Worm (Caenorhabditis elegans): ENCODE results near the gene pros-1.
A peak's percentile ranks its signal among the peaks of the same experiment; 100 is the strongest.

Gene pros-1

DNA sequence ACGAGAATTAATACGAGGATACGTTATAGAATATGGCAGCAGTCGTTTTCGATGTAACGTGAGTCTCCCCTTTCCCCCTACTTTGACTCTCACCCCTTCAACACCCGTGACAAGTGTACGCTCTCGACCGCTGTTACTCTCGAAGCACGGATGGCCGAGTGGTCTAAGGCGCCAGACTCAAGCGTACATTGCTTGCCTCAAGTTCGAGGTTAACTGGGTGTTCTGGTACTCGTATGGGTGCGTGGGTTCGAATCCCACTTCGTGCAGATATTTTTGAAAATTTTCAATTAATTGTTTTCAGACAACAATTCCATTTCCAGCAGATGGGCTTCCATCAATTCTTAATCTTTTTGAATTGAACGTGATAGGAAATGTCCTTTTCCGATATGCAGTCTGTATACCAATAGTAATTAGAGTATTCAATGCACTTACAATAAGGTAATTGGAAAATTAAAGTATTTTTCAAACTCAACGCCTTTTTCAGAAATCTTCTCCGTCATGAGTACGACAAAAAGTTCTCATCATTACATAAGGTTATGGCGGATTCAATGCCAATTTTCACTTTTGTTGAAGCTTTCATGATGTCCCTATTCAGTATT lies 42.5 kb downstream of the pros-1 start:
- TF ChIP-seq ceh-24 (tag; optimal IDR thresholded peaks at IDR 0.05), result peak; percentile 17
- TF ChIP-seq zip-5 (tag; optimal IDR thresholded peaks at IDR 0.05), result peak; percentile 58
- peak; percentile 22 for TF ChIP-seq pqm-1 (tag; optimal IDR thresholded peaks at IDR 0.05)
- TF ChIP-seq tbx-7 (tag; optimal IDR thresholded peaks at IDR 0.05), result peak; percentile 32
- TF ChIP-seq hlh-8 (tag; optimal IDR thresholded peaks at IDR 0.05), result peak; percentile 60
- peak; percentile 69 for TF ChIP-seq fax-1 (tag; optimal IDR thresholded peaks at IDR 0.05)
- no peak for TF ChIP-seq elt-4 (tag; optimal IDR thresholded peaks at IDR 0.05)
- peak; percentile 44 for TF ChIP-seq ahr-1 (tag; optimal IDR thresholded peaks at IDR 0.05)
- TF ChIP-seq unc-3 (GFP tag; conservative IDR thresholded peaks at IDR 0.05), result no peak; the same call in 1 of the 2 replicates
- peak; percentile 59 for TF ChIP-seq unc-3 (tag; optimal IDR thresholded peaks at IDR 0.05)
- peak; percentile 72 for TF ChIP-seq che-1 (tag; optimal IDR thresholded peaks at IDR 0.05)
- TF ChIP-seq pat-9 (tag; optimal IDR thresholded peaks at IDR 0.05), result peak; percentile 69
- TF ChIP-seq nhr-232 (tag; optimal IDR thresholded peaks at IDR 0.05), result peak; percentile 78
- peak; percentile 78 for TF ChIP-seq syd-9 (tag; optimal IDR thresholded peaks at IDR 0.05)
- TF ChIP-seq pros-1 (tag; optimal IDR thresholded peaks at IDR 0.05), result no peak
- peak; percentile 75 for TF ChIP-seq madf-2 (tag; optimal IDR thresholded peaks at IDR 0.05)
- TF ChIP-seq ceh-2 (tag; optimal IDR thresholded peaks at IDR 0.05), result peak; percentile 73
- peak; percentile 81 for TF ChIP-seq ceh-6 (GFP tag; optimal IDR thresholded peaks at IDR 0.05)
- TF ChIP-seq sox-2 (GFP tag; IDR thresholded peaks at IDR 0.05), result peak; percentile 71
- no peak for TF ChIP-seq mec-3 (tag; optimal IDR thresholded peaks at IDR 0.05; ENCODE audit: borderline replicate concordance)
- TF ChIP-seq ceh-31 (tag; optimal IDR thresholded peaks at IDR 0.05), result peak; percentile 52
- peak; percentile 58 for TF ChIP-seq hlh-15 (tag; optimal IDR thresholded peaks at IDR 0.05)
- TF ChIP-seq ceh-30 (tag; optimal IDR thresholded peaks at IDR 0.05), result no peak
- peak; percentile 60 for TF ChIP-seq T23F11.4 (GFP tag; optimal IDR thresholded peaks at IDR 0.05)
- TF ChIP-seq rnt-1 (tag; optimal IDR thresholded peaks at IDR 0.05), result peak; percentile 63
- TF ChIP-seq lim-6 (tag; optimal IDR thresholded peaks at IDR 0.05), result no peak
- peak; percentile 67 for TF ChIP-seq ceh-48 (tag; optimal IDR thresholded peaks at IDR 0.05)
- peak; percentile 58 for TF ChIP-seq C08G9.2 (tag; optimal IDR thresholded peaks at IDR 0.05)
- TF ChIP-seq ceh-19 (GFP tag; optimal IDR thresholded peaks at IDR 0.05), result peak; percentile 78
- TF ChIP-seq C38D4.7 (GFP tag; optimal IDR thresholded peaks at IDR 0.05), result peak; percentile 72
- peak; percentile 18 for TF ChIP-seq hlh-13 (GFP tag; optimal IDR thresholded peaks at IDR 0.05)
- peak; percentile 83 for TF ChIP-seq ceh-34 (tag; optimal IDR thresholded peaks at IDR 0.05)
- TF ChIP-seq ceh-14 (tag; optimal IDR thresholded peaks at IDR 0.05), result peak; percentile 23
- no peak for TF ChIP-seq pha-4 (tag; optimal IDR thresholded peaks at IDR 0.05)
- TF ChIP-seq unc-55 (GFP tag; optimal IDR thresholded peaks at IDR 0.05), result no peak
- peak; percentile 53 for TF ChIP-seq unc-42 (tag; optimal IDR thresholded peaks at IDR 0.05)
- peak; percentile 28 for TF ChIP-seq K02D7.2 (tag; optimal IDR thresholded peaks at IDR 0.05)
- peak; percentile 80 for TF ChIP-seq ztf-16 (tag; optimal IDR thresholded peaks at IDR 0.05)
- TF ChIP-seq pha-2 (tag; optimal IDR thresholded peaks at IDR 0.05), result peak; percentile 43
- peak; percentile 41 for TF ChIP-seq dve-1 (tag; optimal IDR thresholded peaks at IDR 0.05)
- no peak for TF ChIP-seq ama-1 (optimal IDR thresholded peaks at IDR 0.05)
- TF ChIP-seq lin-11 (tag; optimal IDR thresholded peaks at IDR 0.05), result peak; percentile 54
- TF ChIP-seq eyg-1 (tag; optimal IDR thresholded peaks at IDR 0.05), result peak; percentile 71
- peak; percentile 23 for TF ChIP-seq dmd-4 (tag; optimal IDR thresholded peaks at IDR 0.05; ENCODE audit: borderline replicate concordance)
- peak; percentile 71 for TF ChIP-seq sdc-2 (tag; optimal IDR thresholded peaks at IDR 0.05)
- TF ChIP-seq hlh-30 (tag; optimal IDR thresholded peaks at IDR 0.05; ENCODE audit: insufficient read depth), result peak; percentile 65
- TF ChIP-seq pag-3 (tag; optimal IDR thresholded peaks at IDR 0.05; ENCODE audit: borderline replicate concordance), result no peak
- no peak for TF ChIP-seq pax-1 (tag; optimal IDR thresholded peaks at IDR 0.05)
- peak; percentile 62 for TF ChIP-seq nfya-1 (tag; optimal IDR thresholded peaks at IDR 0.05)
- TF ChIP-seq ceh-45 (GFP tag; IDR thresholded peaks at IDR 0.05), result peak; percentile 53; the same call in 1 of the 2 replicates
- TF ChIP-seq ceh-18 (tag; optimal IDR thresholded peaks at IDR 0.05), result peak; percentile 57
- TF ChIP-seq fkh-6 (tag; optimal IDR thresholded peaks at IDR 0.05), result peak; percentile 78

Data from whole organism, late embryonic.